Fruit fly (Drosophila melanogaster) whole organism, embryonic: Measurements from ENCODE around the gene CG42764.

Experiments
- Atf6 ChIP-seq: fragments of 200-800 bp; sonication (Bioruptor generic); IDR thresholded peaks from 2 replicates; pipeline ENCODE4 v1.3.6; 2022; ENCODE audit warnings: missing biosample characterization, missing genetic modification characterization
- B-H2 ChIP-seq: fragments of 200-800 bp; sonication (Bioruptor generic); optimal IDR thresholded peaks from 2 replicates; lab custom pipeline; 2018; ENCODE audit warnings: missing biosample characterization, mild to moderate bottlenecking, missing genetic modification characterization
- C15 ChIP-seq: fragments of 200-800 bp; sonication (Bioruptor generic); IDR thresholded peaks from 3 replicates; pipeline ENCODE4 v1.3.6; 2022; ENCODE audit warnings: missing biosample characterization, missing genetic modification characterization
- CG11247 ChIP-seq: fragments of 200-800 bp; sonication (Bioruptor generic); IDR thresholded peaks from 2 replicates; pipeline ENCODE4 v1.3.6; 2022; ENCODE audit warnings: missing biosample characterization, missing genetic modification characterization
- CG13287 ChIP-seq: fragments of 200-800 bp; sonication (Bioruptor generic); IDR thresholded peaks from 2 replicates; pipeline ENCODE4 v1.3.6; 2022; ENCODE audit warnings: missing biosample characterization, missing genetic modification characterization; ENCODE audit not compliant: partially characterized antibody
- CG14014 ChIP-seq: fragments of 200-800 bp; sonication (Bioruptor generic); IDR thresholded peaks from 2 replicates; pipeline ENCODE4 v1.3.6; 2022; ENCODE audit warnings: missing biosample characterization, missing genetic modification characterization
- CG17612 ChIP-seq: fragments of 200-800 bp; sonication (Bioruptor generic); IDR thresholded peaks from 2 replicates; pipeline ENCODE4 v1.3.6; 2022; ENCODE audit warnings: missing biosample characterization, missing genetic modification characterization
- CG2116 ChIP-seq: fragments of 200-800 bp; sonication (Bioruptor generic); optimal IDR thresholded peaks from 3 replicates; lab custom pipeline; 2018; ENCODE audit warnings: missing biosample characterization, mild to moderate bottlenecking, missing genetic modification characterization
- CG30403 ChIP-seq: fragments of 200-800 bp; sonication (Bioruptor generic); optimal IDR thresholded peaks from 3 replicates; lab custom pipeline; 2016; ENCODE audit warnings: missing biosample characterization, missing genetic modification characterization
- CG31365 ChIP-seq: fragments of 200-800 bp; sonication (Bioruptor generic); optimal IDR thresholded peaks from 2 replicates; lab custom pipeline; 2018; ENCODE audit warnings: missing biosample characterization, mild to moderate bottlenecking, missing genetic modification characterization
- CG3407 ChIP-seq: fragments of 200-800 bp; sonication (Bioruptor generic); optimal IDR thresholded peaks from 2 replicates; lab custom pipeline; 2018; ENCODE audit warnings: missing biosample characterization, mild to moderate bottlenecking, missing genetic modification characterization
- CG3726 ChIP-seq: fragments of 200-800 bp; sonication (Bioruptor generic); IDR thresholded peaks from 3 replicates; pipeline ENCODE4, ENCODE4 v1.3.6; 2022; ENCODE audit warnings: missing biosample characterization, missing genetic modification characterization
- CG6791 ChIP-seq: fragments of 200-800 bp; sonication (Bioruptor generic); IDR thresholded peaks from 3 replicates; pipeline ENCODE4 v1.3.6; 2022; ENCODE audit warnings: missing biosample characterization, missing genetic modification characterization; ENCODE audit not compliant: partially characterized antibody
- CG9817 ChIP-seq: fragments of 200-800 bp; sonication (Bioruptor generic); optimal IDR thresholded peaks from 2 replicates; lab custom pipeline; 2018; ENCODE audit warnings: missing biosample characterization, mild to moderate bottlenecking, missing genetic modification characterization, moderate library complexity
- CTCF ChIP-seq: fragments of 200-800 bp; sonication (Bioruptor generic); optimal IDR thresholded peaks from 2 replicates; lab custom pipeline; 2017; ENCODE audit warnings: missing biosample characterization, mild to moderate bottlenecking, missing genetic modification characterization, moderate library complexity
- D19B ChIP-seq: fragments of 200-800 bp; sonication (Bioruptor generic); optimal IDR thresholded peaks from 2 replicates; lab custom pipeline; 2017; ENCODE audit warnings: missing biosample characterization, mild to moderate bottlenecking, missing genetic modification characterization
- Dip2 ChIP-seq: fragments of 200-800 bp; sonication (Bioruptor generic); IDR thresholded peaks from 2 replicates; pipeline ENCODE4 v1.3.6; 2022; ENCODE audit warnings: missing biosample characterization, missing genetic modification characterization
- Dp ChIP-seq: fragments of 200-800 bp; sonication (Bioruptor generic); optimal IDR thresholded peaks from 2 replicates; lab custom pipeline; 2018; ENCODE audit warnings: missing biosample characterization, mild to moderate bottlenecking, missing genetic modification characterization, moderate library complexity
- Gsc ChIP-seq: fragments of 200-800 bp; sonication (Bioruptor generic); IDR thresholded peaks from 2 replicates; pipeline ENCODE4 v1.3.6; 2022; ENCODE audit warnings: missing biosample characterization, missing genetic modification characterization
- Hand ChIP-seq: fragments of 200-800 bp; sonication (Bioruptor generic); optimal IDR thresholded peaks from 2 replicates; lab custom pipeline; 2017; ENCODE audit warnings: mild to moderate bottlenecking, missing biosample characterization, missing genetic modification reagents, missing genetic modification characterization
- Meics ChIP-seq: fragments of 200-800 bp; sonication (Bioruptor generic); optimal IDR thresholded peaks from 2 replicates; lab custom pipeline; 2017; ENCODE audit warnings: missing biosample characterization, mild to moderate bottlenecking, missing genetic modification characterization
- Myb ChIP-seq: fragments of 200-800 bp; sonication (Bioruptor generic); optimal IDR thresholded peaks from 2 replicates; lab custom pipeline; 2016; ENCODE audit warnings: missing biosample characterization, missing genetic modification characterization
- NC2β ChIP-seq: fragments of 200-800 bp; sonication (Bioruptor generic); optimal IDR thresholded peaks from 2 replicates; lab custom pipeline; 2016; ENCODE audit warnings: missing biosample characterization, missing genetic modification characterization
- NfI ChIP-seq: fragments of 200-800 bp; sonication (Bioruptor generic); optimal IDR thresholded peaks from 3 replicates; lab custom pipeline; 2018; ENCODE audit warnings: missing biosample characterization, mild to moderate bottlenecking, missing genetic modification characterization, moderate library complexity
- Scr ChIP-seq: fragments of 200-800 bp; sonication (Bioruptor generic); IDR thresholded peaks from 2 replicates; pipeline ENCODE4 v1.3.6; 2022; ENCODE audit warnings: missing biosample characterization, missing genetic modification characterization; ENCODE audit not compliant: partially characterized antibody
- Six4 ChIP-seq: fragments of 200-800 bp; sonication (Bioruptor generic); optimal IDR thresholded peaks from 2 replicates; lab custom pipeline; 2016; ENCODE audit warnings: missing biosample characterization, missing genetic modification characterization
- Vsx1 ChIP-seq: fragments of 200-800 bp; sonication (Bioruptor generic); optimal IDR thresholded peaks from 2 replicates; lab custom pipeline; 2017; ENCODE audit warnings: missing biosample characterization, mild to moderate bottlenecking, missing genetic modification characterization, missing genetic modification reagents
- bigmax ChIP-seq: fragments of 200-800 bp; sonication (Bioruptor generic); optimal IDR thresholded peaks from 2 replicates; lab custom pipeline; 2018; ENCODE audit warnings: missing biosample characterization, mild to moderate bottlenecking, missing genetic modification characterization
- cas ChIP-seq: fragments of 200-800 bp; sonication (Bioruptor generic); IDR thresholded peaks from 2 replicates; pipeline ENCODE4 v1.3.6; 2022; ENCODE audit warnings: missing biosample characterization, missing genetic modification characterization
- cg ChIP-seq: fragments of 200-800 bp; sonication (Bioruptor generic); optimal IDR thresholded peaks from 3 replicates; lab custom pipeline; 2019; ENCODE audit warnings: missing biosample characterization, mild to moderate bottlenecking, missing genetic modification characterization, moderate library complexity
- crc ChIP-seq: fragments of 200-800 bp; sonication (Bioruptor generic); optimal IDR thresholded peaks from 2 replicates; lab custom pipeline; 2016; ENCODE audit warnings: missing biosample characterization, missing genetic modification characterization
- danr ChIP-seq: fragments of 200-800 bp; sonication (Bioruptor generic); IDR thresholded peaks from 2 replicates; pipeline ENCODE4 v1.3.6; 2022; ENCODE audit warnings: missing biosample characterization, missing genetic modification characterization
- dpn ChIP-seq, 2 experiments: fragments of 200-800 bp; sonication (Bioruptor generic); optimal IDR thresholded peaks; 3 replicates each; lab custom pipeline; 2016; ENCODE audit warnings: missing biosample characterization in 2 of 2, missing genetic modification characterization in 2 of 2
- fd102C ChIP-seq: fragments of 200-800 bp; sonication (Bioruptor generic); optimal IDR thresholded peaks from 2 replicates; lab custom pipeline; 2018; ENCODE audit warnings: missing biosample characterization, mild to moderate bottlenecking, missing genetic modification characterization, moderate library complexity
- gt ChIP-seq: fragments of 200-800 bp; sonication (Bioruptor generic); IDR thresholded peaks from 2 replicates; pipeline ENCODE4 v1.3.6; 2022; ENCODE audit warnings: missing biosample characterization, missing genetic modification characterization
- kni ChIP-seq: fragments of 200-800 bp; sonication (Bioruptor generic); optimal IDR thresholded peaks from 3 replicates; lab custom pipeline; 2017; ENCODE audit warnings: mild to moderate bottlenecking, missing biosample characterization, missing genetic modification reagents, missing genetic modification characterization
- lmd ChIP-seq: fragments of 200-800 bp; sonication (Bioruptor generic); IDR thresholded peaks from 2 replicates; pipeline ENCODE4 v1.3.6; 2022; ENCODE audit warnings: missing biosample characterization, missing genetic modification characterization
- nau ChIP-seq: fragments of 200-800 bp; sonication (Bioruptor generic); optimal IDR thresholded peaks from 3 replicates; lab custom pipeline; 2017; ENCODE audit warnings: missing biosample characterization, mild to moderate bottlenecking, missing genetic modification characterization, missing genetic modification reagents
- nom ChIP-seq: fragments of 200-800 bp; sonication (Bioruptor generic); optimal IDR thresholded peaks from 2 replicates; lab custom pipeline; 2017; ENCODE audit warnings: missing biosample characterization, missing genetic modification characterization, mild to moderate bottlenecking, moderate library complexity, missing genetic modification reagents
- onecut ChIP-seq: fragments of 200-800 bp; sonication (Bioruptor generic); IDR thresholded peaks from 2 replicates; pipeline ENCODE4 v1.3.6; 2022; ENCODE audit warnings: missing biosample characterization, missing genetic modification characterization
- p53 ChIP-seq: fragments of 200-800 bp; sonication (Bioruptor generic); optimal IDR thresholded peaks from 2 replicates; lab custom pipeline; 2016; ENCODE audit warnings: missing biosample characterization, missing genetic modification characterization
- pho ChIP-seq: fragments of 200-800 bp; sonication (Bioruptor generic); optimal IDR thresholded peaks from 2 replicates; lab custom pipeline; 2016; ENCODE audit warnings: missing biosample characterization, missing genetic modification characterization
- row ChIP-seq: fragments of 200-800 bp; sonication (Bioruptor generic); IDR thresholded peaks from 3 replicates; pipeline ENCODE4 v1.3.6; 2022; ENCODE audit warnings: missing biosample characterization, missing genetic modification characterization
- schlank ChIP-seq: fragments of 200-800 bp; sonication (Bioruptor generic); optimal IDR thresholded peaks from 2 replicates; lab custom pipeline; 2018; ENCODE audit warnings: missing biosample characterization, mild to moderate bottlenecking, missing genetic modification characterization
- sens ChIP-seq: fragments of 200-800 bp; sonication (Bioruptor generic); peaks from one replicate; lab custom pipeline; 2016; ENCODE audit warnings: missing biosample characterization, missing genetic modification characterization
- seq ChIP-seq: fragments of 200-800 bp; sonication (Bioruptor generic); IDR thresholded peaks from 2 replicates; pipeline ENCODE4 v1.3.6; 2022; ENCODE audit warnings: missing biosample characterization, missing genetic modification characterization
- shn ChIP-seq: fragments of 200-800 bp; sonication (Bioruptor generic); optimal IDR thresholded peaks from 3 replicates; lab custom pipeline; 2016; ENCODE audit warnings: missing biosample characterization, missing genetic modification characterization
- usp ChIP-seq: fragments of >200 bp; optimal IDR thresholded peaks from 2 replicates; lab custom pipeline; 2017; ENCODE audit warnings: missing biosample characterization, missing genetic modification characterization
- vfl ChIP-seq: fragments of 200-800 bp; sonication (Bioruptor generic); optimal IDR thresholded peaks from 2 replicates; lab custom pipeline; 2016; ENCODE audit warnings: missing biosample characterization, missing genetic modification characterization
- wek ChIP-seq: fragments of 200-800 bp; sonication (Bioruptor generic); optimal IDR thresholded peaks from 3 replicates; lab custom pipeline; 2018; ENCODE audit warnings: missing biosample characterization, mild to moderate bottlenecking, missing genetic modification characterization, moderate library complexity

CG42764 gene

dm6 chr3L:20444815-20445519 lies 20.9 kb downstream of the CG42764 start (continued):
- TF ChIP-seq sens: peak; percentile 94
- TF ChIP-seq D19B (GFP tag; lab: Kevin White, UChicago): peak; percentile 54
- TF ChIP-seq CG17612: peak; percentile 74
- TF ChIP-seq CG3726 (GFP tag; lab: Robert Waterston, UW): peak; percentile 74; the same call in 1 of the 3 replicates
- no peak for TF ChIP-seq Myb
- TF ChIP-seq seq (GFP tag; lab: Robert Waterston, UW): peak; percentile 90
- peak; percentile 26 for TF ChIP-seq NC2β (GFP tag; lab: Kevin White, UChicago)
- TF ChIP-seq CG2116 (GFP tag; lab: Kevin White, UChicago): peak; percentile 52
- 0 out of 2 replicates have a peak, but pooled peaks have one; percentile 9 for TF ChIP-seq Scr (GFP tag; lab: Robert Waterston, UW)
- peak; percentile 69 for TF ChIP-seq CG9817 (tag; lab: Kevin White, UChicago)
- peak; percentile 91 for TF ChIP-seq lmd (GFP tag; lab: Robert Waterston, UW)
- TF ChIP-seq CTCF: peak; percentile 28
- TF ChIP-seq cas: peak; percentile 73
- peak; percentile 35; the same call in 1 of the 2 replicates for TF ChIP-seq CG13287 (GFP tag; lab: Robert Waterston, UW)
- TF ChIP-seq CG31365 (tag; lab: Kevin White, UChicago): peak; percentile 53
- TF ChIP-seq CG14014 (GFP tag; lab: Robert Waterston, UW): peak; percentile 88
- no peak for TF ChIP-seq usp
- TF ChIP-seq nom (GFP tag; lab: Kevin White, UChicago): peak; percentile 33
- TF ChIP-seq Meics (GFP tag; lab: Kevin White, UChicago): peak; percentile 86
- TF ChIP-seq fd102C (GFP tag; lab: Kevin White, UChicago): no peak
- peak; percentile 82 for TF ChIP-seq CG3407 (GFP tag; lab: Kevin White, UChicago)
- TF ChIP-seq dpn (GFP tag; optimal IDR thresholded peaks at IDR 0.05; lab: Kevin White, UChicago): peak; percentile 24 to 89
- peak; percentile 44 for TF ChIP-seq Hand (GFP tag; lab: Kevin White, UChicago)
- peak; percentile 77 for TF ChIP-seq nau (GFP tag; lab: Kevin White, UChicago)
- no peak for TF ChIP-seq shn (GFP tag; lab: Kevin White, UChicago)
- no peak for TF ChIP-seq crc (GFP tag; lab: Kevin White, UChicago)
- no peak for TF ChIP-seq bigmax (GFP tag; lab: Kevin White, UChicago)
- TF ChIP-seq schlank: peak; percentile 47
- no peak for TF ChIP-seq cg (GFP tag; lab: Kevin White, UChicago)
- peak; percentile 63 for TF ChIP-seq CG6791
- TF ChIP-seq kni (GFP tag; lab: Kevin White, UChicago): no peak
- peak; percentile 11 for TF ChIP-seq pho
- TF ChIP-seq danr (GFP tag; lab: Robert Waterston, UW): peak; percentile 66; the same call in 1 of the 2 replicates
- TF ChIP-seq wek (GFP tag; lab: Kevin White, UChicago): peak; percentile 49
- TF ChIP-seq C15 (GFP tag; lab: Robert Waterston, UW): peak; percentile 80; the same call in 2 of the 3 replicates
- TF ChIP-seq p53 (GFP tag; lab: Kevin White, UChicago): no peak
- peak; percentile 32 for TF ChIP-seq vfl (GFP tag; lab: Kevin White, UChicago)
- peak; percentile 80 for TF ChIP-seq Six4 (GFP tag; lab: Kevin White, UChicago)
- TF ChIP-seq CG30403 (GFP tag; lab: Kevin White, UChicago): peak; percentile 86
- no peak for TF ChIP-seq B-H2 (GFP tag; lab: Kevin White, UChicago)
- TF ChIP-seq Dip2 (GFP tag; lab: Robert Waterston, UW): peak; percentile 30; the same call in 1 of the 2 replicates
- peak; percentile 92 for TF ChIP-seq Atf6 (GFP tag; lab: Robert Waterston, UW)
- TF ChIP-seq Dp: no peak
- TF ChIP-seq Vsx1: peak; percentile 75
- peak; percentile 73 for TF ChIP-seq NfI
- TF ChIP-seq row: peak; percentile 92
- peak; percentile 85 for TF ChIP-seq CG11247 (GFP tag; lab: Robert Waterston, UW)
- no peak; the same call in 1 of the 2 replicates for TF ChIP-seq Gsc (GFP tag; lab: Robert Waterston, UW)
- TF ChIP-seq onecut (GFP tag; lab: Robert Waterston, UW): peak; percentile 75
- TF ChIP-seq gt (GFP tag; lab: Robert Waterston, UW): peak; percentile 68
